Worm (Caenorhabditis elegans) whole organism, midembryonic: ENCODE results near the gene Y97E10AR.2.

Source experiments
- T22C8.4 ChIP-seq: fragments of 200-800 bp; sonication (Bioruptor generic); IDR thresholded peaks from 2 replicates; pipeline ENCODE4 v1.3.6; 2022; ENCODE audit warnings: missing genetic modification characterization, missing compliant biosample characterization
- cog-1 ChIP-seq: sonication (generic microtip); optimal IDR thresholded peaks from 2 replicates; lab custom pipeline; 2016; ENCODE audit warnings: missing genetic modification characterization, missing compliant biosample characterization
- flt-1 ChIP-seq: fragments of 200-800 bp; sonication (Bioruptor generic); IDR thresholded peaks from 2 replicates; pipeline ENCODE4 v1.3.6; 2022; ENCODE audit warnings: missing genetic modification characterization, missing compliant biosample characterization
- klf-2 ChIP-seq: fragments of 200-800 bp; sonication (Bioruptor generic); conservative IDR thresholded peaks from 2 replicates; pipeline ENCODE4 v1.3.6; 2022; ENCODE audit warnings: missing genetic modification reagents, missing genetic modification characterization, missing compliant biosample characterization
- med-1 ChIP-seq: sonication (generic microtip); optimal IDR thresholded peaks from 2 replicates; lab custom pipeline; 2017; ENCODE audit warnings: missing genetic modification characterization, mild to moderate bottlenecking, missing compliant biosample characterization, antibody characterized with exemption, missing genetic modification reagents; ENCODE audit not compliant: insufficient read depth
- ref-1 ChIP-seq: fragments of 200-800 bp; sonication (Bioruptor generic); conservative IDR thresholded peaks from 2 replicates; pipeline ENCODE4 v1.3.6; 2022; ENCODE audit warnings: missing genetic modification reagents, missing genetic modification characterization, missing compliant biosample characterization
- ztf-29 ChIP-seq: fragments of 200-800 bp; sonication (Bioruptor generic); IDR thresholded peaks from 2 replicates; pipeline ENCODE4 v1.3.6; 2022; ENCODE audit warnings: missing genetic modification reagents, missing genetic modification characterization, missing compliant biosample characterization

- TF ChIP-seq med-1 (GFP tag; lab: Kevin White, UChicago) (no peak), T22C8.4 (GFP tag; lab: Robert Waterston, UW) (no peak), flt-1 (no peak), ref-1 (GFP tag; lab: Robert Waterston, UW) (no peak), cog-1 (no peak), klf-2 (GFP tag; lab: Robert Waterston, UW) (no peak), ztf-29 (GFP tag; lab: Robert Waterston, UW) (no peak)
Measured at ce11 chrV:8046706-8047105, 50.7 kb downstream of the Y97E10AR.2 start, which contains the start of gene ZC513.3.
